Worm (Caenorhabditis elegans) whole organism, young adult: ENCODE results near the gene moc-1.

Source experiments
- B0019.2 ChIP-seq: fragments of 200-800 bp; sonication (Bioruptor generic); conservative IDR thresholded peaks from 2 replicates; pipeline ENCODE4 v1.3.6; 2022; ENCODE audit warnings: missing genetic modification reagents, missing genetic modification characterization, missing compliant biosample characterization
- B0035.1 ChIP-seq: sonication (generic microtip); optimal IDR thresholded peaks from 2 replicates; lab custom pipeline; 2016; ENCODE audit warnings: missing genetic modification characterization, mild to moderate bottlenecking, missing compliant biosample characterization, missing genotype, missing genetic modification reagents
- C06A6.2 ChIP-seq: fragments of 200-800 bp; sonication (Bioruptor generic); conservative IDR thresholded peaks from 2 replicates; pipeline ENCODE4 v1.3.6; 2022; ENCODE audit warnings: missing genetic modification characterization, missing compliant biosample characterization
- F22D6.2 ChIP-seq: sonication (generic microtip); optimal IDR thresholded peaks from 2 replicates; lab custom pipeline; 2016; ENCODE audit warnings: mild to moderate bottlenecking, missing genetic modification characterization, missing compliant biosample characterization
- F57A8.1 ChIP-seq: fragments of 200-800 bp; sonication (Bioruptor generic); optimal IDR thresholded peaks from 2 replicates; lab custom pipeline; 2018; ENCODE audit warnings: mild to moderate bottlenecking, missing genetic modification characterization, moderate library complexity, missing compliant biosample characterization
- K12H6.12 ChIP-seq: fragments of 200-800 bp; sonication (Bioruptor generic); optimal IDR thresholded peaks from 2 replicates; lab custom pipeline; 2018; ENCODE audit warnings: mild to moderate bottlenecking, missing genetic modification characterization, missing compliant biosample characterization
- Y53G8AR.9 ChIP-seq: fragments of 200-800 bp; sonication (Bioruptor generic); conservative IDR thresholded peaks from 2 replicates; pipeline ENCODE4 v1.3.6; 2022; ENCODE audit warnings: missing genetic modification reagents, missing genetic modification characterization, missing compliant biosample characterization
- aptf-2 ChIP-seq: fragments of 200-800 bp; sonication (Bioruptor generic); conservative IDR thresholded peaks from 2 replicates; pipeline ENCODE4 v1.3.6; 2022; ENCODE audit warnings: missing genetic modification reagents, missing genetic modification characterization, missing compliant biosample characterization
- aptf-3 ChIP-seq: fragments of 200-800 bp; sonication (Bioruptor generic); IDR thresholded peaks from 2 replicates; pipeline ENCODE4 v1.3.6; 2022; ENCODE audit warnings: missing genetic modification characterization, missing compliant biosample characterization
- atf-7 ChIP-seq: sonication (generic microtip); optimal IDR thresholded peaks from 2 replicates; lab custom pipeline; 2017; ENCODE audit warnings: mild to moderate bottlenecking, missing genetic modification characterization, missing compliant biosample characterization
- attf-5 ChIP-seq: fragments of 200-800 bp; sonication (Bioruptor generic); optimal IDR thresholded peaks from 2 replicates; lab custom pipeline; 2018; ENCODE audit warnings: mild to moderate bottlenecking, missing genetic modification characterization, missing compliant biosample characterization
- bed-1 ChIP-seq: fragments of 200-800 bp; sonication (Bioruptor generic); IDR thresholded peaks from 2 replicates; pipeline ENCODE4 v1.3.6; 2022; ENCODE audit warnings: missing genetic modification reagents, missing genetic modification characterization, missing compliant biosample characterization
- cebp-2 ChIP-seq: fragments of 200-800 bp; sonication (Bioruptor generic); IDR thresholded peaks from 2 replicates; pipeline ENCODE4 v1.3.6; 2022; ENCODE audit warnings: missing genetic modification characterization, missing compliant biosample characterization
- ceh-27 ChIP-seq: fragments of 200-800 bp; sonication (Bioruptor generic); optimal IDR thresholded peaks from 2 replicates; lab custom pipeline; 2018; ENCODE audit warnings: mild to moderate bottlenecking, missing genetic modification characterization, moderate library complexity, missing compliant biosample characterization
- ceh-79 ChIP-seq: sonication (generic microtip); optimal IDR thresholded peaks from 2 replicates; lab custom pipeline; 2017; ENCODE audit warnings: mild to moderate bottlenecking, missing genetic modification characterization, missing compliant biosample characterization
- egl-44 ChIP-seq: fragments of 200-800 bp; sonication (Bioruptor generic); IDR thresholded peaks from 2 replicates; pipeline ENCODE4 v1.3.6; 2022; ENCODE audit warnings: missing genetic modification reagents, missing genetic modification characterization, missing compliant biosample characterization
- egrh-3 ChIP-seq: fragments of 200-800 bp; sonication (Bioruptor generic); IDR thresholded peaks from 2 replicates; pipeline ENCODE4 v1.3.6; 2022; ENCODE audit warnings: missing genetic modification reagents, missing genetic modification characterization, missing compliant biosample characterization
- ekl-4 ChIP-seq: fragments of 200-800 bp; sonication (Bioruptor generic); IDR thresholded peaks from 2 replicates; pipeline ENCODE4 v1.3.6; 2022; ENCODE audit warnings: missing genetic modification reagents, missing genetic modification characterization, missing compliant biosample characterization
- ets-4 ChIP-seq: fragments of 200-800 bp; sonication (Bioruptor generic); optimal IDR thresholded peaks from 2 replicates; lab custom pipeline; 2018; ENCODE audit warnings: mild to moderate bottlenecking, missing genetic modification characterization, missing compliant biosample characterization
- hmg-1.2 ChIP-seq: fragments of 200-800 bp; sonication (Bioruptor generic); IDR thresholded peaks from 2 replicates; pipeline ENCODE4 v1.3.6; 2022; ENCODE audit warnings: missing genetic modification reagents, missing genetic modification characterization, missing compliant biosample characterization
- lir-1 ChIP-seq: fragments of 200-800 bp; sonication (Bioruptor generic); conservative IDR thresholded peaks from 2 replicates; pipeline ENCODE4 v1.3.6; 2022; ENCODE audit warnings: missing genetic modification reagents, missing genetic modification characterization, missing compliant biosample characterization
- nfya-2 ChIP-seq: fragments of 200-800 bp; sonication (Bioruptor generic); IDR thresholded peaks from 2 replicates; pipeline ENCODE4 v1.3.6; 2022; ENCODE audit warnings: missing genetic modification reagents, missing genetic modification characterization, missing compliant biosample characterization
- nfyb-1 ChIP-seq: fragments of 200-800 bp; sonication (Bioruptor generic); IDR thresholded peaks from 2 replicates; pipeline ENCODE4 v1.3.6; 2022; ENCODE audit warnings: missing genetic modification reagents, missing genetic modification characterization, missing compliant biosample characterization
- nhr-120 ChIP-seq: fragments of 200-800 bp; sonication (Bioruptor generic); IDR thresholded peaks from 2 replicates; pipeline ENCODE4 v1.3.6; 2022; ENCODE audit warnings: missing genetic modification characterization, missing compliant biosample characterization
- nhr-27 ChIP-seq: fragments of 200-800 bp; sonication (Bioruptor generic); optimal IDR thresholded peaks from 2 replicates; lab custom pipeline; 2018; ENCODE audit warnings: mild to moderate bottlenecking, missing genetic modification characterization, moderate library complexity, missing compliant biosample characterization
- pbrm-1 ChIP-seq: fragments of 200-800 bp; sonication (Bioruptor generic); IDR thresholded peaks from 2 replicates; pipeline ENCODE4 v1.3.6; 2022; ENCODE audit warnings: missing genetic modification reagents, missing genetic modification characterization, missing compliant biosample characterization
- rcor-1 ChIP-seq: fragments of 200-800 bp; sonication (Bioruptor generic); IDR thresholded peaks from 2 replicates; pipeline ENCODE4 v1.3.6; 2022; ENCODE audit warnings: missing genetic modification reagents, missing genetic modification characterization, missing compliant biosample characterization
- rec-8 ChIP-seq, 2 experiments: sonication (generic microtip); optimal IDR thresholded peaks; 2 replicates each; lab custom pipeline; 2016; ENCODE audit warnings: mild to moderate bottlenecking in 2 of 2, missing genetic modification characterization in 2 of 2, missing genetic modification reagents in 2 of 2, missing genotype in 2 of 2, missing biosample characterization in 1 of 2, missing compliant biosample characterization in 1 of 2, moderate library complexity in 1 of 2
- sdz-38 ChIP-seq: sonication (generic microtip); optimal IDR thresholded peaks from 2 replicates; lab custom pipeline; 2016; ENCODE audit warnings: missing genotype, missing genetic modification characterization, missing compliant biosample characterization
- snpc-1.1 ChIP-seq: sonication (generic microtip); optimal IDR thresholded peaks from 2 replicates; lab custom pipeline; 2017; ENCODE audit warnings: missing genetic modification characterization, mild to moderate bottlenecking, missing compliant biosample characterization, antibody characterized with exemption, moderate library complexity, missing genotype, missing genetic modification reagents; ENCODE audit not compliant: insufficient read depth
- snpc-1.3 ChIP-seq: sonication (generic microtip); optimal IDR thresholded peaks from 2 replicates; lab custom pipeline; 2017; ENCODE audit warnings: missing genetic modification characterization, mild to moderate bottlenecking, missing compliant biosample characterization, antibody characterized with exemption, moderate library complexity, missing genotype, missing genetic modification reagents; ENCODE audit not compliant: insufficient read depth
- snpc-3.4 ChIP-seq: sonication (generic microtip); optimal IDR thresholded peaks from 2 replicates; lab custom pipeline; 2017; ENCODE audit warnings: missing genetic modification characterization, mild to moderate bottlenecking, missing compliant biosample characterization, antibody characterized with exemption, moderate library complexity, missing genotype, missing genetic modification reagents
- sptf-2 ChIP-seq: fragments of 200-800 bp; sonication (Bioruptor generic); optimal IDR thresholded peaks from 2 replicates; lab custom pipeline; 2018; ENCODE audit warnings: mild to moderate bottlenecking, missing genetic modification characterization, missing compliant biosample characterization
- unc-62 ChIP-seq: fragments of 150-350 bp; optimal IDR thresholded peaks from 2 replicates; lab custom pipeline; 2014; ENCODE audit warnings: missing biosample characterization, missing genetic modification reagents, missing genetic modification characterization
- zim-3 ChIP-seq: sonication (generic microtip); optimal IDR thresholded peaks from 2 replicates; lab custom pipeline; 2017; ENCODE audit warnings: mild to moderate bottlenecking, missing genetic modification characterization, moderate library complexity, missing compliant biosample characterization
- ztf-26 ChIP-seq: sonication (generic microtip); optimal IDR thresholded peaks from 2 replicates; lab custom pipeline; 2017; ENCODE audit warnings: missing genetic modification characterization, missing compliant biosample characterization
- ztf-28 ChIP-seq: fragments of 200-800 bp; sonication (Bioruptor generic); IDR thresholded peaks from 2 replicates; pipeline ENCODE4 v1.3.6; 2022; ENCODE audit warnings: missing genetic modification reagents, missing genetic modification characterization, missing compliant biosample characterization

The moc-1 gene

DNA sequence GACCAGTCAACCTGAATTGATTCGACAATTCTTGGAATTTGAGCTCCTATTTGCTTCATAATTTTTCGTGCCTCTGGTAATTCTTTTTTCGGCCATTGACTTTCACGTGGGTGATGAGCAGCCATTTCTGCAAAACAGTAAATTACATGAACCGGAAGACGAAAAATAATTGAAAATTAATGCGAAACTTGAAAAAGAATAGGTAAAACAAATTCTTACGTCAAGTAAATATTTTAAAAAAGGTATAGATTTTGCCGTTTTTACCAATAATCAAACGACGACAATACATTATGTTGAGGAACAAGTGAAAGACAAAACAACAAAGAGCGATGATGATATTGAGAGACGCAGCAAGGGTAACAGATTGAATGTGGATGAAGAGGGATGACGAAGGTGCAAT is at the start of gene moc-1:
moc-1 (minus strand) TSS at position 127 of the 400 bp plus-strand sequence.
- no peak for TF ChIP-seq sptf-2 (GFP tag; lab: Kevin White, UChicago)
- no peak for TF ChIP-seq sdz-38 (tag; lab: Kevin White, UChicago)
- no peak for TF ChIP-seq F57A8.1 (GFP tag; lab: Kevin White, UChicago)
- TF ChIP-seq nfyb-1 (GFP tag; lab: Robert Waterston, UW) = no peak
- TF ChIP-seq nhr-120 (GFP tag; lab: Robert Waterston, UW) = no peak
- TF ChIP-seq egl-44 = no peak
- TF ChIP-seq rcor-1 (GFP tag; lab: Robert Waterston, UW) = no peak

DNA sequence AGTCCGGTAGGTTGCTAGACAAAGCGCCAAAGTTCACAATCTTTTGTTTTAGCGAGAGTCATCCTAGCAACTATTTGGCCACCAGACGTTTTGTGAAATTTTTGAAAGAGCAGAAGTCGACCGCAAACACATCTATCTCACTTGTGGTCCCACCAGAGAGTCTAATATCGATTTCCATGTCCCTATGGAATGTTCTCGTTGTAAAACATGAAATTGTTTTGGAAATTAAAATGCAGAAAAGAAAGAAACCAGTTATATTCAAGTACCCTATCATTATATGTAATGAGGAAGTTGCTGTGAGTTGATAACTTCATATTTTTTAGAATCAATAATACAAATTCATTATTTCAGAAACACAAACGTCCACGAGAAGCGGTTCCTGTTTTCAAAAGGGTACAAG is 46.3 kb upstream of the moc-1 start:
- TF ChIP-seq ets-4 (GFP tag; lab: Kevin White, UChicago) (no peak), hmg-1.2 (GFP tag; lab: Robert Waterston, UW) (no peak), aptf-2 (GFP tag; lab: Robert Waterston, UW) (no peak), snpc-1.1 (tag; lab: Kevin White, UChicago) (no peak), B0019.2 (GFP tag; lab: Robert Waterston, UW) (no peak), lir-1 (GFP tag; lab: Robert Waterston, UW) (no peak), snpc-1.3 (tag; lab: Kevin White, UChicago) (no peak), C06A6.2 (GFP tag; lab: Robert Waterston, UW) (no peak), egrh-3 (GFP tag; lab: Robert Waterston, UW) (no peak), K12H6.12 (no peak), zim-3 (no peak), bed-1 (no peak), cebp-2 (GFP tag; lab: Robert Waterston, UW) (no peak), aptf-3 (GFP tag; lab: Robert Waterston, UW) (no peak)
- TF ChIP-seq, all 124 proteins: peak for 0

DNA sequence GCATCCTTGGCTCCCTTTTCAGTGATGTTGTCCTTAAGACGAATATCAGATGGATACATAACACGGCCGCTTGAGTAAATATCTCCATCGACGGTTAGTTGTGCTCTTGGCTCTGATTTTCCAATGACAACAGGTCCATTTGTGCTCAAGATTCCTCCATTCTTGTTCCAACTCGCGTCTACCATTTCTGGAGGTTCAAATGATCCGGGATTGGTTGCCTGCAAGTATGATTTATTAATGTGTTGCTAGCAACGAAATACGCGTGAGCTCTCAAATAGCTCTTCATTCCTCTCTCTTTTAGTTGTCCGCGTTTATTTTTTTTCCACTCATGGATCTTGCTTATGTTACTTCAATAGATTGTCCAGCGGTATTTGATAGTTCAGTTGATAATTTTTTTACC is 45.3 kb upstream of the moc-1 start, which contains the start of gene arrd-28:
arrd-28 (plus strand) TSS at position 301 of the 400 bp plus-strand sequence.
- no peak for TF ChIP-seq B0035.1
- TF ChIP-seq ceh-27 = no peak
- TF ChIP-seq ztf-26 = no peak
- TF ChIP-seq rec-8 (tag; optimal IDR thresholded peaks at IDR 0.05; lab: Kevin White, UChicago) = no peak
- no peak for TF ChIP-seq ztf-28 (GFP tag; lab: Robert Waterston, UW)
- no peak for TF ChIP-seq F22D6.2 (tag; lab: Kevin White, UChicago)
- no peak for TF ChIP-seq attf-5 (GFP tag; lab: Kevin White, UChicago)
- TF ChIP-seq pbrm-1 (GFP tag; lab: Robert Waterston, UW) = no peak
- no peak for TF ChIP-seq nhr-27 (tag; lab: Kevin White, UChicago)

DNA sequence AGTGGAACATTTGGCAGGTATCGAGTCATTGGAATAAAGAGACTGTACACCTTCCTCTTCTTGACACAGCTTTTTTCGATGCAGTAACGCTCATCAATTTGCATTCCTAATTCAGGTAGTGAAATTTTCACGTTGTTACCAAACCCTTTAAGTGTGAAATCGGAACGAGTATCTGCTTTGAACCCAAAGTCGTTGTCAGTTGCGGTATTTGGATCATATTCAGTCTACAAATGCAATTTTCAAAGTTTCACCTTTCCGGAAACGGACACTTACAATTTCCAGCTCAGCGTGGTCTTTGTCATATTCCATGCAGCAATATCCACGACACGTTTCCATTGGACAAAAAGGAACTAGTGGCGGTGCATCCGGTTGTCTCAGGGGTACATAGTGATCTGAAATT is 44.2 kb upstream of the moc-1 start:
- TF ChIP-seq Y53G8AR.9 (0 out of 2 replicates have a peak, but pooled peaks have one; percentile 27), rcor-1 (GFP tag; lab: Robert Waterston, UW) (no peak)
- TF ChIP-seq, all 124 proteins: peak for 1

DNA sequence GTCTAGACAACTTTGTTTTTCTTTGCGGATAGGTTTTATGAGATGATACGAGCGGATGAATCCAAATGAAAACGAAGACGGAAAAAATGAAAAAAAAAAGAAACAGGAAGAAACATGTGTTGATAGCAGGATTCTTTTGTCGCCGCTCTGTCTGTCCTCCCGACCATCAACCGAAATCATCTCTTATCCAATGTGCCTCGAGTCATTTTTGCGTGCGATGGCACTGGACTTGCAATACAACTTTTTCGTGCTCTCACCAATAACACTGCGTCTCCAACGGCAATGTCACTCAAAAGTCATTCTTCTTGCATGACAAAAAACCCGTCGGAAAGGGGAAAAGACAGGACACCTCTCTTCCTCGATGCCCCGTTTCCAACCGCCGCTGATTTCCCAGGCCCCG is 37.9 kb upstream of the moc-1 start, which contains the start of gene ncs-4:
ncs-4 (plus strand) TSS at position 227 of the 400 bp plus-strand sequence.
- TF ChIP-seq F57A8.1 (GFP tag; lab: Kevin White, UChicago) = no peak
- TF ChIP-seq snpc-3.4 (tag; lab: Kevin White, UChicago) = no peak
- no peak for TF ChIP-seq sdz-38 (tag; lab: Kevin White, UChicago)
- TF ChIP-seq ekl-4 (GFP tag; lab: Robert Waterston, UW) = no peak
- TF ChIP-seq nfya-2 = no peak
- no peak for TF ChIP-seq ceh-27
- no peak for TF ChIP-seq aptf-3 (GFP tag; lab: Robert Waterston, UW)
- no peak for TF ChIP-seq atf-7 (tag; lab: Kevin White, UChicago)
- no peak for TF ChIP-seq nhr-27 (tag; lab: Kevin White, UChicago)
- TF ChIP-seq ceh-79 (tag; lab: Kevin White, UChicago) = no peak
- TF ChIP-seq Y53G8AR.9 = no peak
- no peak for TF ChIP-seq unc-62 (GFP tag; lab: Kevin White, UChicago)
- no peak for TF ChIP-seq aptf-2 (GFP tag; lab: Robert Waterston, UW)
